Worm (Caenorhabditis elegans): ENCODE measurements around the gene C27C12.4.

- TF ChIP-seq lin-39 (tag; optimal IDR thresholded peaks at IDR 0.05) (no peak), dmd-4 (tag; optimal IDR thresholded peaks at IDR 0.05) (no peak), lin-13 (GFP tag; optimal IDR thresholded peaks at IDR 0.05) (no peak), skn-1 (tag; optimal IDR thresholded peaks at IDR 0.05) (no peak), snpc-4 (tag; optimal IDR thresholded peaks at IDR 0.05) (no peak), peb-1 (tag; optimal IDR thresholded peaks at IDR 0.05) (no peak)
These were observed 21.8 kb downstream of the C27C12.4 start, which contains the start of gene sssh-1 for ce11 chrX:14875668-14876067.

Data from whole organism, L2 larva.